Fruit fly (Drosophila melanogaster) whole organism, prepupa: ENCODE results near the gene Drsl1.

Experiments
- Blimp-1 ChIP-seq: fragments of 200-800 bp; sonication (Bioruptor generic); optimal IDR thresholded peaks from 3 replicates; lab custom pipeline; 2017; ENCODE audit warnings: missing biosample characterization, missing genetic modification characterization, mild to moderate bottlenecking, moderate library complexity, missing genetic modification reagents
- CG11902 ChIP-seq: fragments of 200-800 bp; sonication (Bioruptor generic); optimal IDR thresholded peaks from 3 replicates; lab custom pipeline; 2016; ENCODE audit warnings: missing biosample characterization, missing genetic modification characterization
- CG15336 ChIP-seq: fragments of 200-800 bp; sonication (Bioruptor generic); IDR thresholded peaks from 2 replicates; pipeline ENCODE4 v1.3.6; 2022; ENCODE audit warnings: missing biosample characterization, missing genetic modification characterization
- CG1621 ChIP-seq: fragments of 200-800 bp; sonication (Bioruptor generic); optimal IDR thresholded peaks from 3 replicates; lab custom pipeline; 2018; ENCODE audit warnings: missing biosample characterization, mild to moderate bottlenecking, missing genetic modification characterization
- CG3032 ChIP-seq: fragments of 200-800 bp; optimal IDR thresholded peaks from 2 replicates; lab custom pipeline; 2019; ENCODE audit warnings: missing biosample characterization, mild to moderate bottlenecking, missing genetic modification characterization, moderate library complexity
- CG4318 ChIP-seq: fragments of 200-800 bp; sonication (Bioruptor generic); optimal IDR thresholded peaks from 3 replicates; lab custom pipeline; 2017; ENCODE audit warnings: missing biosample characterization, mild to moderate bottlenecking, missing genetic modification characterization
- CG6163 ChIP-seq: fragments of 200-800 bp; sonication (Bioruptor generic); IDR thresholded peaks from 3 replicates; pipeline ENCODE4 v1.3.6; 2022; ENCODE audit warnings: missing biosample characterization, missing genetic modification characterization
- CG6276 ChIP-seq: fragments of 200-800 bp; sonication (Bioruptor generic); optimal IDR thresholded peaks from 2 replicates; lab custom pipeline; 2017; ENCODE audit warnings: missing biosample characterization, mild to moderate bottlenecking, missing genetic modification characterization
- CG6808 ChIP-seq: fragments of 200-800 bp; sonication (Bioruptor generic); optimal IDR thresholded peaks from 3 replicates; lab custom pipeline; 2017; ENCODE audit warnings: missing biosample characterization, missing genetic modification characterization, mild to moderate bottlenecking, moderate library complexity, missing genetic modification reagents
- CG6854 ChIP-seq: fragments of 200-800 bp; sonication (Bioruptor generic); optimal IDR thresholded peaks from 2 replicates; lab custom pipeline; 2017; ENCODE audit warnings: missing biosample characterization, mild to moderate bottlenecking, missing genetic modification characterization
- CG7368 ChIP-seq: fragments of 200-800 bp; sonication (Bioruptor generic); optimal IDR thresholded peaks from 3 replicates; lab custom pipeline; 2016; ENCODE audit warnings: missing biosample characterization, missing genetic modification characterization
- CG8119 ChIP-seq: fragments of 200-800 bp; sonication (Bioruptor generic); IDR thresholded peaks from 3 replicates; pipeline ENCODE4 v1.3.6; 2022; ENCODE audit warnings: missing biosample characterization, missing genetic modification characterization
- CG8319 ChIP-seq: fragments of 200-800 bp; sonication (Bioruptor generic); optimal IDR thresholded peaks from 3 replicates; lab custom pipeline; 2016; ENCODE audit warnings: missing biosample characterization, missing genetic modification characterization
- CG9139 ChIP-seq: fragments of 200-800 bp; sonication (Bioruptor generic); optimal IDR thresholded peaks from 3 replicates; lab custom pipeline; 2017; ENCODE audit warnings: missing biosample characterization, mild to moderate bottlenecking, missing genetic modification characterization
- Eip75B ChIP-seq: fragments of 200-800 bp; sonication (Bioruptor generic); optimal IDR thresholded peaks from 3 replicates; lab custom pipeline; 2016; ENCODE audit warnings: missing biosample characterization, missing genetic modification characterization
- Eip78C ChIP-seq: fragments of 200-800 bp; sonication (Bioruptor generic); peaks from one replicate; lab custom pipeline; 2016; ENCODE audit warnings: missing biosample characterization, missing genetic modification characterization
- Eip93F ChIP-seq: fragments of 200-800 bp; sonication (Bioruptor generic); optimal IDR thresholded peaks from 2 replicates; lab custom pipeline; 2016; ENCODE audit warnings: missing biosample characterization, mild to moderate bottlenecking, missing genetic modification characterization
- Ets21C ChIP-seq: fragments of 200-800 bp; sonication (Bioruptor generic); optimal IDR thresholded peaks from 3 replicates; lab custom pipeline; 2016; ENCODE audit warnings: missing biosample characterization, missing genetic modification characterization
- Gug ChIP-seq: fragments of 200-800 bp; sonication (Bioruptor generic); IDR thresholded peaks from 2 replicates; pipeline ENCODE4 v1.3.6; 2022; ENCODE audit warnings: missing biosample characterization, missing genetic modification characterization
- Hr38 ChIP-seq: sonication (Bioruptor generic); optimal IDR thresholded peaks from 2 replicates; lab custom pipeline; 2016; ENCODE audit warnings: missing biosample characterization, missing genetic modification characterization
- Hr4 ChIP-seq: fragments of 200-800 bp; sonication (Bioruptor generic); optimal IDR thresholded peaks from 3 replicates; lab custom pipeline; 2016; ENCODE audit warnings: missing biosample characterization, missing genetic modification characterization
- Lpt ChIP-seq: fragments of 200-800 bp; sonication (Bioruptor generic); optimal IDR thresholded peaks from 3 replicates; lab custom pipeline; 2016; ENCODE audit warnings: missing biosample characterization, missing genetic modification characterization
- Sox15 ChIP-seq: fragments of 200-800 bp; sonication (Bioruptor generic); optimal IDR thresholded peaks from 3 replicates; lab custom pipeline; 2016; ENCODE audit warnings: missing biosample characterization, missing genetic modification characterization
- dac ChIP-seq: fragments of 200-800 bp; sonication (Bioruptor generic); optimal IDR thresholded peaks from 2 replicates; lab custom pipeline; 2017; ENCODE audit warnings: missing biosample characterization, mild to moderate bottlenecking, missing genetic modification characterization
- eg ChIP-seq: fragments of 200-800 bp; sonication (Bioruptor generic); IDR thresholded peaks from 3 replicates; pipeline ENCODE4 v1.3.6; 2022; ENCODE audit warnings: missing biosample characterization, missing genetic modification characterization
- esn ChIP-seq: fragments of 200-800 bp; sonication (Bioruptor generic); optimal IDR thresholded peaks from 2 replicates; lab custom pipeline; 2016; ENCODE audit warnings: missing biosample characterization, mild to moderate bottlenecking, missing genetic modification characterization, moderate library complexity
- fd85E ChIP-seq: fragments of 200-800 bp; sonication (Bioruptor generic); optimal IDR thresholded peaks from 3 replicates; lab custom pipeline; 2016; ENCODE audit warnings: missing biosample characterization, missing genetic modification characterization
- fkh ChIP-seq: fragments of 200-800 bp; sonication (Bioruptor generic); optimal IDR thresholded peaks from 3 replicates; lab custom pipeline; 2017; ENCODE audit warnings: missing biosample characterization, mild to moderate bottlenecking, missing genetic modification characterization, moderate library complexity
- lz ChIP-seq: fragments of 200-800 bp; sonication (Bioruptor generic); optimal IDR thresholded peaks from 3 replicates; lab custom pipeline; 2016; ENCODE audit warnings: missing biosample characterization, missing genetic modification characterization
- net ChIP-seq: fragments of 200-800 bp; sonication (Bioruptor generic); optimal IDR thresholded peaks from 3 replicates; lab custom pipeline; 2016; ENCODE audit warnings: missing biosample characterization, missing genetic modification characterization
- salr ChIP-seq, 2 experiments: fragments of 200-800 bp; sonication (Bioruptor generic); optimal IDR thresholded peaks; 3 replicates each; lab custom pipeline; 2016 to 2018; ENCODE audit warnings: missing biosample characterization in 2 of 2, missing genetic modification characterization in 2 of 2, mild to moderate bottlenecking in 1 of 2
- spab ChIP-seq: fragments of 200-800 bp; sonication (Bioruptor generic); optimal IDR thresholded peaks from 2 replicates; lab custom pipeline; 2017; ENCODE audit warnings: missing biosample characterization, mild to moderate bottlenecking, missing genetic modification characterization, missing genetic modification reagents
- svp ChIP-seq: fragments of 200-800 bp; sonication (Bioruptor generic); peaks from one replicate; lab custom pipeline; 2016; ENCODE audit warnings: missing biosample characterization, missing genetic modification characterization
- vri ChIP-seq: fragments of 200-800 bp; sonication (Bioruptor generic); optimal IDR thresholded peaks from 3 replicates; lab custom pipeline; 2016; ENCODE audit warnings: missing biosample characterization, mild to moderate bottlenecking, missing genetic modification characterization

Gene Drsl1

DNA sequence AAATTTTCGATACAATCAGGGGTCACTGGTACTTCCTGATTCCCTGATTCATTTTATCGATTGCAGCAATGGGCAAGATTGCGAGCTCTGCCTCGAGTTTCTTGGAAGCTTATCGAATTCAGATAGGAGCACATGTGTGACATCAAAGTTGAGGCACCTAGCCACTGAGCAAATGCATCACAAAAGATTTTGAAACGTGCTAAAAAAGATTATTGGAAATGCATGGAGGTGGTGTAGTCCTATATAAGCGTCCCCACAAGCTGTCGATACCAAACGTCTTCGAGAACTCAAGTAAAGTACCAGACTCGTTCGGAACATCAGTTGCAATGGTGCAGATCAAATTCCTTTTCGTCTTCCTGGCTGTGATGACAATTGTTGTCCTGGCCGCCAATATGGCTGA, 21.5 kb downstream of the Drsl1 start, which contains the start of gene Drsl2:
Gene Drsl2, plus strand, starts transcription at position 301 of the 400 bp plus-strand sequence.
- TF ChIP-seq esn (GFP tag; lab: Kevin White, UChicago) = peak; percentile 23
- peak; percentile 3 for TF ChIP-seq lz (GFP tag; lab: Kevin White, UChicago)
- TF ChIP-seq CG8119 = no peak
- no peak for TF ChIP-seq Eip93F

DNA sequence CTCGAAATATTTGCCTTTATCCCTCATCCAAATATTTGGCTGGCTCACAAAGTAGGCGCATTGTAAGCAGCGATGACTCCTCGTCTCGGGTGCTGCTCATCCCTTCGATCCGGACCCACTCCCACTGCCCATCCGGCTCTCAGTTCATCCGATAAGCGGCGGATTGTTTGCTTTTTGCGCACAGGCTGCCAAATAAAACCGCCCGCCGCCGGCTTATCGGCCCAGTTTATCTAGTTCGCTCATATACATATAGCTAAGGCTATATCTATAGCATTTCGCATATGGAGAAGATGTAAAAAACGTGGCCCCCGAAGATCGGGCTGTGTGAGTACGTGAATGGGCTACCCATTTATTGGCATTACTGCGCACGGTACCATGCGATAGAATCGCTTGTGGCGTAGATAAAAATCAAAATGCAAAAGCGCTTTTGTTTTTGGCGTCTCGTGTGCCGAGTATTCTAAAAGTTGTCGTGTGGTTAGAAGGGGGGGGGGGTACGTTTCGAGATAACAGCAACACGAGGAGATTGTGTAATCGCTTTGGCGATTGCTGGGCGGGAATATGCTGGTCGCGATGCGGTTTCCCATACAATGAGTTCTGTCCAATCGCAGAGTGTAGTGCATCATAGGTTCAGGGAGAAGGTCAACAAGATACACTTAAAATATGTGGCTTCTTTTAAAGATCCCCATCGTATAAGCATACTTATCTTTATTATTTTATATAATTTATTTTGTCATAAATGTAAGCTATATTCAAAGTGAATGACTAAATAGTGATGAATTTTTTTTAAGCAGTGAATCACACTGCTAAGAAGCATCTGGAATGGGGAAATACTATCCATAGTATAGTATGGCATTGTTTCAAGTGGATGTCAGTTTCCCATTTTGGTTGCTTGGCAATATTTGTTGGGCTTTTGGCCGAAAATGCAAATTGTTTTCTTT, 26.6 kb downstream of the Drsl1 start:
- no peak for TF ChIP-seq Blimp-1
- no peak for TF ChIP-seq CG6854 (GFP tag; lab: Kevin White, UChicago)
- peak; percentile 44 for TF ChIP-seq Eip78C (GFP tag; lab: Kevin White, UChicago)
- TF ChIP-seq svp (GFP tag; lab: Kevin White, UChicago) = peak; percentile 80
- TF ChIP-seq vri (GFP tag; lab: Kevin White, UChicago) = peak; percentile 96
- TF ChIP-seq fkh = peak; percentile 58

DNA sequence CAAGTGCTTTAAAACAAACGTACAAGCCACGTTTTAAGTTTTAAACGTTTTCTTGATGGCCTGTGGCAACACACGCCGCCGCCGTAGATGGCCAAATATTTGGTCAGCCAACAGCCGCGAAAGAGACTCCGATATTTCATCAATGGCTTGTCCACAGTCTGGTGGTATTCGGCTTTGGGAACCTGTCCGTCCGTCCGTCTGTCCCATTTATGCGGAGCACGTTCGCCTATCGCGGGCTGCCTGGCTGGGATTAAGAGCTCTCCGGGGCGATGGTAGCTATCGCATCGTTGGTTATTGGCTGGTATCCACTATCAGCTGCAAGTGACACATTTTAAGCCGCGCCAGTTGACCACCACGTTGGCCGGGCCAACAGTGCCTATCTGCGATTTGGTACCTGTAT, 28.0 kb downstream of the Drsl1 start:
- no peak for TF ChIP-seq fd85E (GFP tag; lab: Kevin White, UChicago)
- no peak for TF ChIP-seq dac
- no peak for TF ChIP-seq CG1621
- TF ChIP-seq CG6276 = no peak
- no peak for TF ChIP-seq CG9139 (GFP tag; lab: Kevin White, UChicago)
- no peak for TF ChIP-seq CG15336 (GFP tag; lab: Robert Waterston, UW)
- TF ChIP-seq Hr4 (GFP tag; lab: Kevin White, UChicago) = no peak
- TF ChIP-seq net (GFP tag; lab: Kevin White, UChicago) = no peak
- no peak for TF ChIP-seq Hr38
- TF ChIP-seq CG11902 (GFP tag; lab: Kevin White, UChicago) = no peak
- TF ChIP-seq fkh = no peak
- TF ChIP-seq Gug (GFP tag; lab: Robert Waterston, UW) = no peak
- no peak for TF ChIP-seq Sox15 (GFP tag; lab: Kevin White, UChicago)
- TF ChIP-seq CG6163 (GFP tag; lab: Robert Waterston, UW) = no peak
- no peak for TF ChIP-seq CG8119

DNA sequence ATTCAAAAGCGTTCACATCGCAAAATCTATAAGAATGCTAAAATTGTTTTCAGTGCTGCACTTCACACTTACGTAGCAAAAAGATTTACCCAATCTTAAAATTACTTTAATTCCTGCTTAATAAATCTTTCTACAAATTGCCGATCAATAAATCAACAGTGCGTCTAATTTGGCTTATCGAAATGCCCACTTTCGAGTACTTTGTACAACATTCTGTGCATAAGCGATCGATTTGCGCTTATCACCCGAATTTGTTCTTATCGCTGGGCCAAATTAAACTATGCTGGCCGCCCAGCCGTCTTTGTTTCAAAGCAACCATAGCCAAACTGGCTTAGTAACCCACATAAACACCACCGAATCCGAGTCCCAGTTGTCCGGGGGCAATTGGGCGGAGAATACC, 29.1 kb downstream of the Drsl1 start:
- TF ChIP-seq salr (GFP tag; optimal IDR thresholded peaks at IDR 0.05; lab: Kevin White, UChicago) (no peak), CG7368 (GFP tag; lab: Kevin White, UChicago) (no peak), CG3032 (tag; lab: Kevin White, UChicago) (no peak), spab (GFP tag; lab: Kevin White, UChicago) (no peak), Hr4 (GFP tag; lab: Kevin White, UChicago) (no peak), CG6808 (GFP tag; lab: Kevin White, UChicago) (no peak), CG8319 (no peak), Eip75B (GFP tag; lab: Kevin White, UChicago) (no peak), Lpt (GFP tag; lab: Kevin White, UChicago) (no peak), CG1621 (no peak), Hr38 (no peak), eg (GFP tag; lab: Robert Waterston, UW) (no peak), Ets21C (GFP tag; lab: Kevin White, UChicago) (no peak), Blimp-1 (no peak), esn (GFP tag; lab: Kevin White, UChicago) (no peak)

DNA sequence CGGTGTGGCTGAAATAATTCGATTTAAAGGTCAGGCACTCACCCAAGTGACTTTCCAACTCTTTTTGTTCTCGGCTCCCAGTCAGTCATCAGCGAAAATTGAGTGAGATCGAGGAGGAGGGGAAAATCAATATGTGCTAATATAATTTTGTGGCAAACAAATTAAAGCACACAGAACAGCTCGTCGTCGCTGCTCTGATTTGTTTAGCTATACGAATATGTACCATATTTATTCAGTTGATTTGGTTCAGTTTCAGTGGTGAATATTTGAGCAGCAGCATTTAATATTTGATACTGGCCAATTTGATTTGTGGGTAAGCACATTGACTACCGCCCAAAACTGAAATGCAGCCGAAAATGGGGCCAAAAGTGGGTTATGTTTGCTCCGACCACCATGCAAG, 30.2 kb downstream of the Drsl1 start:
- no peak for TF ChIP-seq Lpt (GFP tag; lab: Kevin White, UChicago)
- TF ChIP-seq CG4318 = no peak
- peak; percentile 84 for TF ChIP-seq fkh
